Fruit fly (Drosophila melanogaster) whole organism, embryonic: Measurements from ENCODE around the gene CG4467.
A peak's percentile ranks its signal among the peaks of the same experiment; 100 is the strongest.

Experiments used
- Ada2b ChIP-seq: fragments of 200-800 bp; sonication (Bioruptor generic); IDR thresholded peaks from 2 replicates; pipeline ENCODE4 v1.3.6; 2022; ENCODE audit warnings: missing biosample characterization, missing genetic modification characterization
- Antp ChIP-seq: fragments of 200-800 bp; sonication (Bioruptor generic); optimal IDR thresholded peaks from 3 replicates; lab custom pipeline; 2016; ENCODE audit warnings: missing biosample characterization, missing genetic modification characterization
- Atf6 ChIP-seq: fragments of 200-800 bp; sonication (Bioruptor generic); IDR thresholded peaks from 2 replicates; pipeline ENCODE4 v1.3.6; 2022; ENCODE audit warnings: missing biosample characterization, missing genetic modification characterization
- CG10209 ChIP-seq: fragments of 200-800 bp; sonication (Bioruptor generic); optimal IDR thresholded peaks from 3 replicates; lab custom pipeline; 2017; ENCODE audit warnings: missing biosample characterization, mild to moderate bottlenecking, missing genetic modification characterization, missing genetic modification reagents
- CG1024 ChIP-seq: fragments of 200-800 bp; sonication (Bioruptor generic); IDR thresholded peaks from 2 replicates; pipeline ENCODE4 v1.3.6; 2022; ENCODE audit warnings: missing biosample characterization, missing genetic modification characterization
- CG10431 ChIP-seq: fragments of 200-800 bp; sonication (Bioruptor generic); optimal IDR thresholded peaks from 3 replicates; lab custom pipeline; 2018; ENCODE audit warnings: missing biosample characterization, mild to moderate bottlenecking, missing genetic modification characterization
- CG12236 ChIP-seq: fragments of 200-800 bp; sonication (Bioruptor generic); optimal IDR thresholded peaks from 2 replicates; lab custom pipeline; 2016; ENCODE audit warnings: missing biosample characterization, missing genetic modification characterization
- CG13123 ChIP-seq: fragments of 200-800 bp; sonication (Bioruptor generic); optimal IDR thresholded peaks from 2 replicates; lab custom pipeline; 2016; ENCODE audit warnings: missing biosample characterization, missing genetic modification characterization
- CG13287 ChIP-seq: fragments of 200-800 bp; sonication (Bioruptor generic); IDR thresholded peaks from 2 replicates; pipeline ENCODE4 v1.3.6; 2022; ENCODE audit warnings: missing biosample characterization, missing genetic modification characterization; ENCODE audit not compliant: partially characterized antibody
- CG14441 ChIP-seq: fragments of 200-800 bp; sonication (Bioruptor generic); IDR thresholded peaks from 2 replicates; pipeline ENCODE4 v1.3.6; 2022; ENCODE audit warnings: missing biosample characterization, missing genetic modification characterization
- CG1529 ChIP-seq: fragments of 200-800 bp; sonication (Bioruptor generic); optimal IDR thresholded peaks from 3 replicates; lab custom pipeline; 2018; ENCODE audit warnings: missing biosample characterization, missing genetic modification characterization
- CG1603 ChIP-seq: fragments of 200-800 bp; sonication (Bioruptor generic); optimal IDR thresholded peaks from 2 replicates; lab custom pipeline; 2019; ENCODE audit warnings: missing biosample characterization, mild to moderate bottlenecking, missing genetic modification characterization, moderate library complexity
- CG17328 ChIP-seq: fragments of 200-800 bp; sonication (Bioruptor generic); IDR thresholded peaks from 2 replicates; pipeline ENCODE4 v1.3.6; 2022; ENCODE audit warnings: missing biosample characterization, missing genetic modification characterization
- CG17912 ChIP-seq: fragments of 200-800 bp; sonication (Bioruptor generic); optimal IDR thresholded peaks from 2 replicates; lab custom pipeline; 2018; ENCODE audit warnings: missing biosample characterization, mild to moderate bottlenecking, missing genetic modification characterization
- CG2199 ChIP-seq: fragments of 200-800 bp; sonication (Bioruptor generic); IDR thresholded peaks from 3 replicates; pipeline ENCODE4 v1.3.6; 2022; ENCODE audit warnings: missing biosample characterization, missing genetic modification characterization
- CG2202 ChIP-seq: fragments of 200-800 bp; sonication (Bioruptor generic); optimal IDR thresholded peaks from 2 replicates; lab custom pipeline; 2018; ENCODE audit warnings: missing biosample characterization, mild to moderate bottlenecking, missing genetic modification characterization
- CG3847 ChIP-seq: fragments of 200-800 bp; sonication (Bioruptor generic); IDR thresholded peaks from 2 replicates; pipeline ENCODE4 v1.3.6; 2022; ENCODE audit warnings: missing biosample characterization, missing genetic modification characterization
- CG4404 ChIP-seq: fragments of 200-800 bp; sonication (Bioruptor generic); IDR thresholded peaks from 2 replicates; pipeline ENCODE4 v1.3.6; 2022; ENCODE audit warnings: missing biosample characterization, missing genetic modification characterization
- CG6765 ChIP-seq: fragments of 200-800 bp; sonication (Bioruptor generic); optimal IDR thresholded peaks from 3 replicates; lab custom pipeline; 2017; ENCODE audit warnings: missing biosample characterization, mild to moderate bottlenecking, missing genetic modification characterization
- CG9609 ChIP-seq: fragments of 200-800 bp; sonication (Bioruptor generic); optimal IDR thresholded peaks from 3 replicates; lab custom pipeline; 2016; ENCODE audit warnings: missing biosample characterization, missing genetic modification characterization
- CG9727 ChIP-seq: fragments of 200-800 bp; sonication (Bioruptor generic); optimal IDR thresholded peaks from 3 replicates; lab custom pipeline; 2017; ENCODE audit warnings: missing biosample characterization, mild to moderate bottlenecking, missing genetic modification characterization
- CG9797 ChIP-seq: fragments of 200-800 bp; sonication (Bioruptor generic); optimal IDR thresholded peaks from 3 replicates; lab custom pipeline; 2018; ENCODE audit warnings: missing biosample characterization, mild to moderate bottlenecking, missing genetic modification characterization
- CG9932 ChIP-seq: fragments of 200-800 bp; sonication (Bioruptor generic); IDR thresholded peaks from 2 replicates; pipeline ENCODE4 v1.3.6; 2022; ENCODE audit warnings: missing biosample characterization, missing genetic modification characterization
- Camta ChIP-seq: fragments of 200-800 bp; sonication (Bioruptor generic); optimal IDR thresholded peaks from 2 replicates; lab custom pipeline; 2016; ENCODE audit warnings: missing biosample characterization, missing genetic modification characterization
- D ChIP-seq, 2 experiments: fragments of 200-800 bp in 1 of 2; fragments of >200 bp in 1 of 2; sonication (Bioruptor generic) in 1 of 2; optimal IDR thresholded peaks; 2 replicates in 1 of 2; 3 replicates in 1 of 2; lab custom pipeline; 2017; ENCODE audit warnings: mild to moderate bottlenecking in 1 of 2, missing biosample characterization in 1 of 2, missing genetic modification characterization in 1 of 2, missing genetic modification reagents in 1 of 2
- HLH3B ChIP-seq: fragments of 200-800 bp; sonication (Bioruptor generic); IDR thresholded peaks from 2 replicates; pipeline ENCODE4 v1.3.6; 2022; ENCODE audit warnings: missing biosample characterization, missing genetic modification characterization
- Jarid2 ChIP-seq: fragments of 200-800 bp; sonication (Bioruptor generic); optimal IDR thresholded peaks from 3 replicates; lab custom pipeline; 2017; ENCODE audit warnings: mild to moderate bottlenecking, missing biosample characterization, missing genetic modification reagents, missing genetic modification characterization
- MTF-1 ChIP-seq: fragments of 200-800 bp; sonication (Bioruptor generic); optimal IDR thresholded peaks from 2 replicates; lab custom pipeline; 2018; ENCODE audit warnings: missing biosample characterization, mild to moderate bottlenecking, missing genetic modification characterization, borderline replicate concordance
- Mad ChIP-seq: fragments of 200-800 bp; sonication (Bioruptor generic); optimal IDR thresholded peaks from 2 replicates; lab custom pipeline; 2016; ENCODE audit warnings: missing biosample characterization, missing genetic modification characterization
- Myb ChIP-seq: fragments of 200-800 bp; sonication (Bioruptor generic); optimal IDR thresholded peaks from 2 replicates; lab custom pipeline; 2016; ENCODE audit warnings: missing biosample characterization, missing genetic modification characterization
- NC2α ChIP-seq: fragments of 200-800 bp; sonication (Bioruptor generic); optimal IDR thresholded peaks from 2 replicates; lab custom pipeline; 2016; ENCODE audit warnings: missing biosample characterization, missing genetic modification characterization
- NC2β ChIP-seq: fragments of 200-800 bp; sonication (Bioruptor generic); optimal IDR thresholded peaks from 2 replicates; lab custom pipeline; 2016; ENCODE audit warnings: missing biosample characterization, missing genetic modification characterization
- Nf-YA ChIP-seq: fragments of 200-800 bp; sonication (Bioruptor generic); IDR thresholded peaks from 2 replicates; pipeline ENCODE4 v1.3.6; 2022; ENCODE audit warnings: missing biosample characterization, missing genetic modification characterization
- PHDP ChIP-seq: fragments of 200-800 bp; sonication (Bioruptor generic); optimal IDR thresholded peaks from 3 replicates; lab custom pipeline; 2018; ENCODE audit warnings: missing biosample characterization, mild to moderate bottlenecking, missing genetic modification characterization, moderate library complexity
- Ravus ChIP-seq: fragments of 200-800 bp; sonication (Bioruptor generic); IDR thresholded peaks from 2 replicates; pipeline ENCODE4 v1.3.6; 2022; ENCODE audit warnings: missing biosample characterization, missing genetic modification characterization
- Spps ChIP-seq: fragments of 200-800 bp; sonication (Bioruptor generic); optimal IDR thresholded peaks from 2 replicates; lab custom pipeline; 2018; ENCODE audit warnings: missing biosample characterization, mild to moderate bottlenecking, missing genetic modification characterization
- abd-A ChIP-seq: fragments of 200-800 bp; sonication (Bioruptor generic); optimal IDR thresholded peaks from 3 replicates; lab custom pipeline; 2019; ENCODE audit warnings: missing biosample characterization, mild to moderate bottlenecking, missing genetic modification characterization, moderate library complexity
- bsh ChIP-seq, 2 experiments: fragments of 200-800 bp; sonication (Bioruptor generic); optimal IDR thresholded peaks; 2 replicates each; lab custom pipeline; 2017 to 2018; ENCODE audit warnings: mild to moderate bottlenecking in 2 of 2, missing biosample characterization in 2 of 2, missing genetic modification characterization in 2 of 2, moderate library complexity in 1 of 2
- chif ChIP-seq, 2 experiments: fragments of 200-800 bp; sonication (Bioruptor generic); optimal IDR thresholded peaks; 3 replicates each; lab custom pipeline; 2016; ENCODE audit warnings: missing biosample characterization in 2 of 2, missing genetic modification characterization in 2 of 2
- da ChIP-seq: fragments of 200-800 bp; sonication (Bioruptor generic); optimal IDR thresholded peaks from 2 replicates; lab custom pipeline; 2016; ENCODE audit warnings: missing biosample characterization, missing genetic modification characterization
- ewg ChIP-seq: fragments of 200-800 bp; sonication (Bioruptor generic); optimal IDR thresholded peaks from 3 replicates; lab custom pipeline; 2017; ENCODE audit warnings: mild to moderate bottlenecking, missing biosample characterization, missing genetic modification reagents, missing genetic modification characterization
- gem ChIP-seq: fragments of 200-800 bp; sonication (Bioruptor generic); optimal IDR thresholded peaks from 2 replicates; lab custom pipeline; 2019; ENCODE audit warnings: missing biosample characterization, mild to moderate bottlenecking, missing genetic modification characterization, moderate library complexity
- ham ChIP-seq: fragments of 200-800 bp; sonication (Bioruptor generic); IDR thresholded peaks from 2 replicates; pipeline ENCODE4 v1.3.6; 2022; ENCODE audit warnings: missing biosample characterization, missing genetic modification characterization
- mam ChIP-seq: fragments of 200-800 bp; sonication (Bioruptor generic); optimal IDR thresholded peaks from 3 replicates; lab custom pipeline; 2016; ENCODE audit warnings: missing biosample characterization, missing genetic modification characterization
- nmo ChIP-seq: fragments of 200-800 bp; sonication (Bioruptor generic); optimal IDR thresholded peaks from 2 replicates; lab custom pipeline; 2018; ENCODE audit warnings: missing biosample characterization, mild to moderate bottlenecking, missing genetic modification characterization, moderate library complexity
- phol ChIP-seq: fragments of 200-800 bp; sonication (Bioruptor generic); optimal IDR thresholded peaks from 3 replicates; lab custom pipeline; 2018; ENCODE audit warnings: missing biosample characterization, mild to moderate bottlenecking, missing genetic modification characterization, moderate library complexity
- pros ChIP-seq: fragments of 200-800 bp; sonication (Bioruptor generic); optimal IDR thresholded peaks from 3 replicates; lab custom pipeline; 2019; ENCODE audit warnings: missing biosample characterization, mild to moderate bottlenecking, missing genetic modification characterization, moderate library complexity
- toy ChIP-seq: fragments of 200-800 bp; sonication (Bioruptor generic); IDR thresholded peaks from 2 replicates; pipeline ENCODE4 v1.3.6; 2022; ENCODE audit warnings: missing biosample characterization, missing genetic modification characterization
- trem ChIP-seq: fragments of 200-800 bp; optimal IDR thresholded peaks from 3 replicates; lab custom pipeline; 2019; ENCODE audit warnings: missing biosample characterization, mild to moderate bottlenecking, missing genetic modification characterization, moderate library complexity

CG4467 gene

dm6 chr3R:23293066-23293777, 44.5 kb upstream of the CG4467 start:
- TF ChIP-seq trem (peak; percentile 51), Mad (peak; percentile 31), CG2199 (GFP tag; lab: Robert Waterston, UW) (no peak), Jarid2 (GFP tag; lab: Kevin White, UChicago) (peak; percentile 73), Antp (no peak), CG9609 (GFP tag; lab: Kevin White, UChicago) (no peak), CG9727 (GFP tag; lab: Kevin White, UChicago) (peak; percentile 61), CG9797 (GFP tag; lab: Kevin White, UChicago) (no peak), mam (GFP tag; lab: Kevin White, UChicago) (no peak), CG13287 (peak; percentile 61; the same call in 1 of the 2 replicates), D (optimal IDR thresholded peaks at IDR 0.05; lab: Kevin White, UChicago) (no peak), D (GFP tag; optimal IDR thresholded peaks at IDR 0.05; lab: Kevin White, UChicago) (peak; percentile 46), NC2α (GFP tag; lab: Kevin White, UChicago) (no peak), HLH3B (GFP tag; lab: Robert Waterston, UW) (peak; percentile 71), CG17328 (GFP tag; lab: Robert Waterston, UW) (peak; percentile 84), CG6765 (GFP tag; lab: Kevin White, UChicago) (no peak), NC2β (GFP tag; lab: Kevin White, UChicago) (no peak), gem (tag; lab: Kevin White, UChicago) (peak; percentile 77), CG12236 (GFP tag; lab: Kevin White, UChicago) (no peak), PHDP (peak; percentile 42), CG1529 (GFP tag; lab: Kevin White, UChicago) (peak; percentile 41), Spps (tag; lab: Kevin White, UChicago) (peak; percentile 33), CG13123 (GFP tag; lab: Kevin White, UChicago) (no peak), CG14441 (GFP tag; lab: Robert Waterston, UW) (peak; percentile 55), Camta (GFP tag; lab: Kevin White, UChicago) (no peak), nmo (peak; percentile 40), Atf6 (GFP tag; lab: Robert Waterston, UW) (no peak; the same call in none of the 2 replicates), toy (GFP tag; lab: Robert Waterston, UW) (no peak), MTF-1 (no peak), bsh (GFP tag; optimal IDR thresholded peaks at IDR 0.05; lab: Kevin White, UChicago) (peak; percentile 60 to 81), Nf-YA (GFP tag; lab: Robert Waterston, UW) (peak; percentile 82), CG2202 (tag; lab: Kevin White, UChicago) (peak; percentile 33), ham (no peak), CG17912 (GFP tag; lab: Kevin White, UChicago) (no peak), abd-A (no peak), CG9932 (GFP tag; lab: Robert Waterston, UW) (no peak), CG10209 (peak; percentile 40), CG1603 (tag; lab: Kevin White, UChicago) (peak; percentile 77), Myb (GFP tag; lab: Kevin White, UChicago) (no peak), phol (tag; lab: Kevin White, UChicago) (peak; percentile 43), ewg (GFP tag; lab: Kevin White, UChicago) (peak; percentile 9), Ravus (GFP tag; lab: Robert Waterston, UW) (no peak), CG1024 (GFP tag; lab: Robert Waterston, UW) (peak; percentile 44; the same call in 1 of the 2 replicates), Ada2b (GFP tag; lab: Robert Waterston, UW) (0 out of 2 replicates have a peak, but pooled peaks have one; percentile 19), da (GFP tag; lab: Kevin White, UChicago) (no peak), CG10431 (GFP tag; lab: Kevin White, UChicago) (no peak), CG3847 (GFP tag; lab: Robert Waterston, UW) (peak; percentile 38), chif (GFP tag; optimal IDR thresholded peaks at IDR 0.05; lab: Kevin White, UChicago) (peak in 1 of 2 experiments; percentile 8), CG4404 (GFP tag; lab: Robert Waterston, UW) (peak; percentile 54), pros (GFP tag; lab: Kevin White, UChicago) (no peak)
